Worm (Caenorhabditis elegans) whole organism, L3 larva: Measurements from ENCODE around the gene W01B6.5.
A peak's percentile ranks its signal among the peaks of the same experiment; 100 is the strongest.

ENCODE experiments used
- aly-2 ChIP-seq: fragments of 150-350 bp; optimal IDR thresholded peaks from 2 replicates; lab custom pipeline; 2014; ENCODE audit warnings: missing biosample characterization, missing genetic modification characterization
- ceh-16 ChIP-seq: sonication (generic microtip); optimal IDR thresholded peaks from 2 replicates; lab custom pipeline; 2017; ENCODE audit warnings: missing biosample characterization, missing genetic modification characterization
- ceh-82 ChIP-seq: fragments of 150-350 bp; optimal IDR thresholded peaks from 2 replicates; lab custom pipeline; 2014; ENCODE audit warnings: missing biosample characterization, missing genetic modification characterization
- daf-12 ChIP-seq: fragments of 150-350 bp; optimal IDR thresholded peaks from 2 replicates; lab custom pipeline; 2014; ENCODE audit warnings: missing biosample characterization, missing genetic modification reagents, missing genetic modification characterization
- egl-27 ChIP-seq: sonication (generic microtip); optimal IDR thresholded peaks from 4 replicates; lab custom pipeline; 2017; ENCODE audit warnings: missing biosample characterization, missing genetic modification reagents, missing genetic modification characterization
- elt-1 ChIP-seq: fragments of 150-350 bp; optimal IDR thresholded peaks from 2 replicates; lab custom pipeline; 2014; ENCODE audit warnings: missing biosample characterization, missing genetic modification characterization
- elt-2 ChIP-seq: sonication (generic microtip); optimal IDR thresholded peaks from 2 replicates; lab custom pipeline; 2016; ENCODE audit warnings: missing genetic modification reagents, mild to moderate bottlenecking, missing genetic modification characterization, missing compliant biosample characterization
- elt-3 ChIP-seq, 3 experiments: fragments of 150-350 bp in 1 of 3; sonication (generic microtip) in 2 of 3; optimal IDR thresholded peaks; 2 replicates in 2 of 3; 4 replicates in 1 of 3; lab custom pipeline; 2014 to 2017; ENCODE audit warnings: missing biosample characterization in 3 of 3, missing genetic modification characterization in 3 of 3
- fkh-10 ChIP-seq: sonication (generic microtip); optimal IDR thresholded peaks from 2 replicates; lab custom pipeline; 2017; ENCODE audit warnings: missing biosample characterization, missing genetic modification reagents, missing genetic modification characterization
- fos-1 ChIP-seq: fragments of 150-350 bp; optimal IDR thresholded peaks from 2 replicates; lab custom pipeline; 2014; ENCODE audit warnings: missing biosample characterization, missing genetic modification characterization
- jun-1 ChIP-seq: fragments of 150-350 bp; optimal IDR thresholded peaks from 2 replicates; lab custom pipeline; 2014; ENCODE audit warnings: missing biosample characterization, missing genetic modification reagents, missing genetic modification characterization
- lin-15B ChIP-seq: fragments of 150-350 bp; optimal IDR thresholded peaks from 2 replicates; lab custom pipeline; 2014; ENCODE audit warnings: missing biosample characterization, missing genetic modification characterization
- lin-39 ChIP-seq: fragments of 150-350 bp; optimal IDR thresholded peaks from 2 replicates; lab custom pipeline; 2018; ENCODE audit warnings: missing biosample characterization, missing genetic modification reagents, missing genetic modification characterization
- nfya-1 ChIP-seq: sonication (generic microtip); optimal IDR thresholded peaks from 2 replicates; lab custom pipeline; 2017; ENCODE audit warnings: missing genetic modification characterization, mild to moderate bottlenecking, missing compliant biosample characterization, antibody characterized with exemption, moderate library complexity; ENCODE audit not compliant: insufficient read depth
- nhr-11 ChIP-seq: fragments of 150-350 bp; optimal IDR thresholded peaks from 2 replicates; lab custom pipeline; 2014; ENCODE audit warnings: missing biosample characterization, missing genetic modification characterization
- nhr-23 ChIP-seq: fragments of 150-350 bp; optimal IDR thresholded peaks from 2 replicates; lab custom pipeline; 2014; ENCODE audit warnings: missing biosample characterization, missing genetic modification reagents, missing genetic modification characterization
- nhr-25 ChIP-seq: sonication (generic microtip); optimal IDR thresholded peaks from 2 replicates; lab custom pipeline; 2017; ENCODE audit warnings: missing biosample characterization, missing genetic modification characterization
- nhr-67 ChIP-seq: fragments of 150-350 bp; optimal IDR thresholded peaks from 2 replicates; lab custom pipeline; 2014; ENCODE audit warnings: missing biosample characterization, missing genetic modification characterization
- nhr-77 ChIP-seq: fragments of 150-350 bp; optimal IDR thresholded peaks from 2 replicates; lab custom pipeline; 2014; ENCODE audit warnings: missing biosample characterization, missing genetic modification characterization
- pha-4 ChIP-seq: fragments of 150-350 bp; optimal IDR thresholded peaks from 2 replicates; lab custom pipeline; 2014; ENCODE audit warnings: missing biosample characterization, missing genetic modification reagents, missing genetic modification characterization
- pqm-1 ChIP-seq: fragments of 150-350 bp; optimal IDR thresholded peaks from 2 replicates; lab custom pipeline; 2017; ENCODE audit warnings: missing biosample characterization, missing genetic modification characterization, inconsistent platforms
- sea-2 ChIP-seq: fragments of 150-350 bp; sonication (generic microtip); optimal IDR thresholded peaks from 4 replicates; lab custom pipeline; 2014; ENCODE audit warnings: missing biosample characterization, missing genetic modification reagents, missing genetic modification characterization
- skn-1 ChIP-seq: fragments of 150-350 bp; optimal IDR thresholded peaks from 2 replicates; lab custom pipeline; 2014; ENCODE audit warnings: missing biosample characterization, missing genetic modification characterization
- snpc-4 ChIP-seq: fragments of 150-350 bp; optimal IDR thresholded peaks from 2 replicates; lab custom pipeline; 2014; ENCODE audit warnings: missing biosample characterization, missing genetic modification characterization
- unc-39 ChIP-seq: sonication (generic microtip); optimal IDR thresholded peaks from 4 replicates; lab custom pipeline; 2017; ENCODE audit warnings: missing biosample characterization, missing genetic modification characterization
- unc-62 ChIP-seq: fragments of 150-350 bp; sonication (generic microtip); optimal IDR thresholded peaks from 4 replicates; lab custom pipeline; 2014; ENCODE audit warnings: missing biosample characterization, missing genetic modification reagents, missing genetic modification characterization
- zag-1 ChIP-seq: fragments of 150-350 bp; optimal IDR thresholded peaks from 2 replicates; lab custom pipeline; 2014; ENCODE audit warnings: missing biosample characterization, missing genetic modification characterization
- ztf-4 ChIP-seq: fragments of 150-350 bp; optimal IDR thresholded peaks from 2 replicates; lab custom pipeline; 2014; ENCODE audit warnings: missing biosample characterization, missing genetic modification characterization

Gene W01B6.5

ce11 chrIV:10065159-10065558 is 10.8 kb upstream of the W01B6.5 start:
- TF ChIP-seq unc-62 (GFP tag; lab: Kevin White, UChicago), result peak; percentile 36
- peak; percentile 74 for TF ChIP-seq lin-39 (tag; lab: Kevin White, UChicago)
- no peak for TF ChIP-seq ceh-16
- TF ChIP-seq pha-4 (tag; lab: Kevin White, UChicago), result no peak

DNA sequence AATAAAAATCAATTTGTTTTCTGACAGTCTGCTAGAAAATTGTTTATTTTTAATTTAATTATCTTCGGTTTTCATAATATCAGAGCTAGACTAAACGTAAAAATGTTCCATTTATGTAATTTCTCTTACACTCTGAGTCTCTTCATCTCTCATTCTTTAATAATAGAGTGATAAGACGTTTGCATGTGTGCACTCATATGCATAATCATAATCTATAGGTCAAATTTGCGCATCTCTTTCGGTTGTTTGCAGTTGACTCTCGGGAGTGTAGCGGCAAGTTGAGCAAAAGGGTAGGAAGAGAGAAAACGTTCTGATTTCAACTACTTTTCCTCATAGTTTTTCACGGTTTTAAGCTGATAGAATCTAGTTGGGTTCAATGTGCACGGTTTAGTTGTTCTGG is 9.5 kb upstream of the W01B6.5 start:
- TF ChIP-seq nhr-25 (tag; lab: Kevin White, UChicago) (no peak), zag-1 (tag; lab: Kevin White, UChicago) (no peak), jun-1 (tag; lab: Kevin White, UChicago) (no peak), elt-1 (tag; lab: Kevin White, UChicago) (no peak), ceh-82 (tag; lab: Kevin White, UChicago) (no peak), pqm-1 (peak; percentile 10), snpc-4 (no peak), ceh-16 (no peak), egl-27 (tag; lab: Kevin White, UChicago) (no peak), nhr-11 (tag; lab: Kevin White, UChicago) (no peak), elt-2 (tag; lab: Kevin White, UChicago) (peak; percentile 44), elt-3 (tag; optimal IDR thresholded peaks at IDR 0.05; lab: Kevin White, UChicago) (no peak), daf-12 (tag; lab: Kevin White, UChicago) (no peak)

- TF ChIP-seq fkh-10 (GFP tag; lab: Kevin White, UChicago) (peak; percentile 94), jun-1 (tag; lab: Kevin White, UChicago) (no peak)
Observed at ce11 chrIV:10067541-10067940, 8.5 kb upstream of the W01B6.5 start, which contains the start of gene cwn-2. Gene cwn-2, plus strand, starts transcription at chrIV:10067816.

- TF ChIP-seq pha-4 (tag; lab: Kevin White, UChicago) (no peak), fos-1 (tag; lab: Kevin White, UChicago) (no peak), nhr-77 (tag; lab: Kevin White, UChicago) (no peak), ztf-4 (tag; lab: Kevin White, UChicago) (no peak), unc-62 (GFP tag; lab: Kevin White, UChicago) (no peak), skn-1 (tag; lab: Kevin White, UChicago) (no peak)
- TF ChIP-seq, all 47 proteins: peak for 0
Observed at ce11 chrIV:10068266-10068665, 7.7 kb upstream of the W01B6.5 start.

DNA sequence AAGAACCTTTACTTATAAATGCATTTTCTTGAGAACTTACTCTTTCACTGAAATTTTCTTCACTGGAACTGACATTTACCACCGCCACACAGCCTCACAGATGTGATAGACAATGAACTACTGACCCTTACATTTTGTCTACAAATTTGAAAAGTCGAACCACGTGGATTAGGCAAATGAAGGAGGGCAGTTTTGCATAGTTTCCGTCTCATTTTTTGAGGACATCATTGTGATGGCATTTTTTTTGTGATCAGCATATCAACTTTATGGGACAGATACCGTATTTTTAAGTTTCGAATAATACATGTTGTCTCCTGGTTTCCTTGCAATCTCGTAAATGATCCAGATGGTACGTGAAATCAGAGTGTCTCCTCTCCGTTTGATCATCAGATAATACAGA is 3.5 kb upstream of the W01B6.5 start, which contains the start of gene W01B6.3:
W01B6.3 (minus strand) TSS at position 101 of the 400 bp plus-strand sequence.
- TF ChIP-seq snpc-4 (no peak), nhr-67 (no peak), nhr-77 (tag; lab: Kevin White, UChicago) (no peak)

- no peak for TF ChIP-seq skn-1 (tag; lab: Kevin White, UChicago)
- TF ChIP-seq sea-2 (GFP tag; lab: Kevin White, UChicago), result no peak
- no peak for TF ChIP-seq snpc-4
- no peak for TF ChIP-seq elt-3 (tag; optimal IDR thresholded peaks at IDR 0.05; lab: Kevin White, UChicago)
- no peak for TF ChIP-seq aly-2 (tag; lab: Kevin White, UChicago)
- TF ChIP-seq nhr-23 (tag; lab: Kevin White, UChicago), result no peak
- no peak for TF ChIP-seq nfya-1 (tag; lab: Kevin White, UChicago)
- TF ChIP-seq ztf-4 (tag; lab: Kevin White, UChicago), result no peak
- TF ChIP-seq lin-15B (tag; lab: Kevin White, UChicago), result no peak
- no peak for TF ChIP-seq unc-39 (tag; lab: Kevin White, UChicago)
- no peak for TF ChIP-seq elt-1 (tag; lab: Kevin White, UChicago)
Observed at ce11 chrIV:10075034-10075510, 927 bp upstream of the W01B6.5 start, which contains the start of the genes ttbk-4 and W01B6.4. Gene ttbk-4, minus strand, starts transcription at chrIV:10075134. Gene W01B6.4, plus strand, starts transcription at chrIV:10075460.

DNA sequence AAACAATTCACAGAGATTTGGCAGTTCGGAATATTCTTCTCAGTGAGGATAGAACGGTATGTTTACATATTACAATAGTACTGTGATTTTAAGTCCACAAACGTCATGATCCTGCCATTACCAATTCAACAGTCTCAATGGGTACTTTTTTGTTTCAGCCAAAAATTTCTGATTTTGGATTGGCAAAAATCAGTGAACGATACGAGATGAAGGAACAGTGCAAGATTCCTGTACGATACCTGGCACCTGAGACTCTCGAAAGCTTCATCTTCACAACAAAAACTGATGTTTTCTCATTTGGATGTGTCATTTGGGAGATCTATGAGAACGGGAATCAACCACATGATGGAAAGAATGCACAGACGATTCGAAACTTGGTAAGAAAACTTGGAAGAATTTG is 2.0 kb downstream of the W01B6.5 start:
- TF ChIP-seq snpc-4 (no peak), nhr-23 (tag; lab: Kevin White, UChicago) (no peak)
